Worm (Caenorhabditis elegans): ENCODE results near the gene srh-102.

Gene srh-102

DNA sequence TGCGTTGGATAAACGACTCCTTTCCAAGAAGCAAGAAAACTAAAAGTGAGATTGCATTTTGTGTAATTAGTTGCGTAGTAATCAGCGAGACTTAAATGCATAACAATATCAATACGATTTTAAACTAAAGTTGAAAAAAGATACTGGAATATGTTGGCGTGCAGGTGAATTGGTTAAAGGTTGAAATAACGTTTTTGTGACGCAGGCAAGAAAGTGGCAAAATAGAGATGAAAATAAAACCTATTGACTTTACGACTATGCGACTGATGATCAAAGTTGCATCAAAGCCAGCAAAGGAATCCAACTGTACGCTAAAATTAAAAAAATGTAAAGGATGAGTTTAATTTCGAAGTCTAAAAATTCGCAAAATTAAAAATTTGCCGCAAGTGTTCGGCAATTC, at the start of gene srh-102:
Gene srh-102 (minus strand): TSS at position 101 of the 400 bp plus-strand sequence.
- TF ChIP-seq fos-1 (tag; optimal IDR thresholded peaks at IDR 0.05) (no peak), ZK546.5 (tag; optimal IDR thresholded peaks at IDR 0.05) (no peak), ama-1 (optimal IDR thresholded peaks at IDR 0.05) (no peak), dmd-4 (tag; optimal IDR thresholded peaks at IDR 0.05) (no peak), nhr-12 (tag; optimal IDR thresholded peaks at IDR 0.05) (no peak), gmeb-1 (tag; optimal IDR thresholded peaks at IDR 0.05) (no peak), elt-1 (tag; optimal IDR thresholded peaks at IDR 0.05) (no peak), F13H6.1 (tag; optimal IDR thresholded peaks at IDR 0.05) (no peak), nhr-21 (tag; optimal IDR thresholded peaks at IDR 0.05) (no peak), lin-13 (GFP tag; optimal IDR thresholded peaks at IDR 0.05) (no peak)

DNA sequence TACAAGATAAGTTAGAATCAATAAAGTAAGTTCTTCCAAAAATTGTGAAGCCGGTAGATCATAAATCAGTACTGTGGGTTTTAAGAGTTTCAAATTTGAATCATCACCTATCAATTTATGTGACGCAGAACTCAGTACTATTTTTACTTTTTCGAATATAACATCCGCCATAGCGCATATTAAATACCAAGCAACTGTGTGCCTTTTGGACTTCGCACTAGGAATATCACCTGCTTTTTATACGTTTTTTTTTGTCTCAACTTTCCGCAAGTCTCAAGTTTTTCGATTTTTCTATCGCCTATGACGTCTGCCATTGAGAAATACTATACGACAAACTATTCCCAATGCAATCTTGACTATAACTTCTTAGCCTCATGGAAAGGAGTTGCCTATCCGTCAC, 47.4 kb upstream of the srh-102 start, which contains the start of gene srh-113:
Gene srh-113 (plus strand): TSS at position 301 of the 400 bp plus-strand sequence.
- no peak for TF ChIP-seq peb-1 (tag; optimal IDR thresholded peaks at IDR 0.05)
- TF ChIP-seq mdl-1 (tag; optimal IDR thresholded peaks at IDR 0.05), result no peak
- no peak for TF ChIP-seq lsy-2 (tag; optimal IDR thresholded peaks at IDR 0.05)
- TF ChIP-seq skn-1 (tag; optimal IDR thresholded peaks at IDR 0.05), result no peak
- TF ChIP-seq nhr-237 (tag; optimal IDR thresholded peaks at IDR 0.05), result no peak
- no peak for TF ChIP-seq ztf-4 (tag; optimal IDR thresholded peaks at IDR 0.05)
- TF ChIP-seq sem-4 (tag; optimal IDR thresholded peaks at IDR 0.05), result no peak
- no peak for TF ChIP-seq nhr-12 (tag; optimal IDR thresholded peaks at IDR 0.05)
- no peak for TF ChIP-seq nhr-77 (tag; optimal IDR thresholded peaks at IDR 0.05)
- no peak for TF ChIP-seq ztf-1 (GFP tag; conservative IDR thresholded peaks at IDR 0.05)
- TF ChIP-seq C34F6.9 (tag; optimal IDR thresholded peaks at IDR 0.05), result no peak

DNA sequence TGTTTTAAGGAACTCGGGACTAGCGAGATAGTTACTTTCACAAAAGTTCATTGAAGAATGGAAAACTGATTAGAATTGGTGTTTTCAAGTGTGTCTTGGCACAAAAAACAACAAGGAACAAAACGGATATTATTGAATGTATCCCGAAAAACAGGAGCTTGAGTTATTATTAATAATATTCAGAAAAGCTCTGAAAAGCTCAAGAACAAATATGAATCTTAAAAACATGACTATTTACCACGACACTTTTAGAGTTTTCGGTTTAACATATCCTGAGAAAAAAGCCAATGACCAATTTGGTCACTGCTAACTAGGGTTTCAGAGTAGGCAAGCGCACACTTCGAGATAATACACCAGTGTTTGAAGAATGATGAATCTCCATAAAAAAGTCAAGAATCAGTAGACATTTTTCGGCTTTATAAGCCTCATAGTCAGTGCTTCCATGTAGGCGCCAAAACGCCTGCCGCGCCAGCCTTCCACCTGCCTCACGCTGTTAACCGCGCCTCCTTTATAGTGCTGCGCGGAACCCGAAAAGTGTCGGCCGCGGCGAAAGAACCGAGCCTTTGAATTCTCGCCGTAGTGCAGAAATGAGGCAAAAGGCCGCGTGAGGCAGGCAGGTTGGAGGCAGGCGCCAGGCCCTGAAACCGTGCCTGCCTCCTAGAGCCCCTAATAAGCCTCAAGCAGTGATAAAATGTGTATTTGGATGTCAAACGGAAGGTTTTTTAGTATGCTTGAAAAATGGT, 46.9 kb upstream of the srh-102 start, which contains the start of gene srh-236:
Gene srh-236 (minus strand): TSS at position 51 of the 743 bp plus-strand sequence.
- TF ChIP-seq nhr-11 (tag; optimal IDR thresholded peaks at IDR 0.05), result no peak

DNA sequence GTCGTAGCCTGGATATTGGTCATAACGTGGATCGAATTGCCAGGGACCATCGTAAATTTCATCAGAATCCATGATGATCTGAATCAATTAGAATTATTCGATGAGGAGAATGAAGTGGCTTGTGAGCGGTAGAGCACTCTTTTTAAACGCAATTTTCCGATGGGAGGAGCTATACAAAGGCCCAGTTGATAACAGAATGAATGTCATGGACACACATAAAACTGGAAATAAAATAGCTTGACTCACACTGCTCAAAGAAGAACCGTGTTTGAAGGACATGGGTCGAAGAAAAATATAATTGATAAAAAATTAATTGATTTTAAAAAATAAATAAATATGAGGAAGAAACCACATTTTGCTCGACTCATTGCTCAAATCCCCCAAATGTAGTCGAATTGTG, 42.7 kb upstream of the srh-102 start, which contains the start of gene Y68A4A.13:
Gene Y68A4A.13 (minus strand): TSS at position 101 of the 400 bp plus-strand sequence.
- TF ChIP-seq skn-1 (tag; optimal IDR thresholded peaks at IDR 0.05) (no peak), lin-11 (tag; optimal IDR thresholded peaks at IDR 0.05) (no peak), mdl-1 (tag; optimal IDR thresholded peaks at IDR 0.05) (no peak), F13H6.1 (tag; optimal IDR thresholded peaks at IDR 0.05) (no peak), ztf-1 (GFP tag; conservative IDR thresholded peaks at IDR 0.05) (no peak), nhr-6 (tag; optimal IDR thresholded peaks at IDR 0.05) (no peak), nhr-23 (tag; optimal IDR thresholded peaks at IDR 0.05) (no peak)

DNA sequence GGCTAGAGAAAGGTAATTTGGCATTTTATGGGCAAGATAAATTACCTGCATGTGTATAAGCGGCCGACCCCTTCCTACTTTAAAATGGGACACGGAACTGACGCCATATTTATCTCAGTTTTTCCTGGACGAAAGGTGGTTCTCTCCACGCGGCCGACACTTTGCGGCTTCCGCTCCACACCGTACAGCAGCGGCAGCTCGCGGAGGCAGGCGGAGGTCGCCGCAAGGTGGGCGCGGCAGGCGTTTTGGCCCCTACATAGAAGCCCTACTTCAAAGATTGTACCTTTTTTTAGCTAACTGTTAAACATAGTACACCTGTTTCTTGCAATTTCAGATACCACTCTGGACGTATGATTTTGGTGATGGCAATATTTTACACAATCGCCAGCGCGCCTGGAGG, 41.2 kb upstream of the srh-102 start:
- TF ChIP-seq egl-27 (tag; optimal IDR thresholded peaks at IDR 0.05) (no peak), unc-62 (GFP tag; optimal IDR thresholded peaks at IDR 0.05) (no peak), fos-1 (tag; optimal IDR thresholded peaks at IDR 0.05) (no peak), unc-55 (GFP tag; optimal IDR thresholded peaks at IDR 0.05) (no peak), nhr-21 (tag; optimal IDR thresholded peaks at IDR 0.05) (no peak), nhr-237 (tag; optimal IDR thresholded peaks at IDR 0.05) (no peak), elt-1 (tag; optimal IDR thresholded peaks at IDR 0.05) (no peak), F13H6.1 (tag; optimal IDR thresholded peaks at IDR 0.05) (no peak), Y55F3AM.14 (GFP tag; optimal IDR thresholded peaks at IDR 0.05) (no peak), sma-3 (GFP tag; optimal IDR thresholded peaks at IDR 0.05) (no peak), sma-9 (GFP tag; optimal IDR thresholded peaks at IDR 0.05) (no peak), sma-9 (tag; optimal IDR thresholded peaks at IDR 0.05) (no peak)

DNA sequence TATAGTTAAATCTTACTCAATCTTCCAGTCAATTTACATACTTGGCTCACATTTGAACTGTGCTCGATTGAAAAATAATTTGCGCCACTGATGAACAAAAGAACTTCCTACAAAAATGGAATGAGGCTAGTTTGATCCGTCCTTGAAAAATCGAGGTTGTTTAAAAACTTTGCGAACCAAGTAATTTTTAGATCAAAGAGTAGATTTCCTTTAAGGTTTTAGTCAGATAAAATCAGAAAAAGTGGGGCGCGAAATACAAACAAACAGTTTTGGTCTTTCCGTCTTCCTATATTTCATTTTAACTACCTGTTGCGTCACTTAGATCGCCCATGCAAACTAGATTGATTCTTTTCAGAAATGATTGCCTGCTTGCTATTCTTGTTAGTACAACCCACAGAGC, 36.5 kb upstream of the srh-102 start, which contains the start of gene Y68A4A.10:
Gene Y68A4A.10 (plus strand): TSS at position 301 of the 400 bp plus-strand sequence.
- no peak for TF ChIP-seq nhr-77 (tag; optimal IDR thresholded peaks at IDR 0.05)
